Worm (Caenorhabditis elegans) whole organism, mixed stage, embryonic: Measurements from ENCODE around the gene ttn-1.

Source experiments
- blmp-1 ChIP-seq: fragments of 150-350 bp; optimal IDR thresholded peaks from 2 replicates; lab custom pipeline; 2014; ENCODE audit warnings: missing biosample characterization, missing genetic modification characterization
- elt-1 ChIP-seq: sonication (generic microtip); optimal IDR thresholded peaks from 2 replicates; lab custom pipeline; 2017; ENCODE audit warnings: missing genetic modification characterization, mild to moderate bottlenecking, missing compliant biosample characterization, antibody characterized with exemption, moderate library complexity, borderline replicate concordance; ENCODE audit not compliant: insufficient read depth
- elt-3 ChIP-seq: fragments of 150-350 bp; optimal IDR thresholded peaks from 2 replicates; lab custom pipeline; 2014; ENCODE audit warnings: missing biosample characterization, missing genetic modification characterization
- lin-32 ChIP-seq: fragments of 200-800 bp; sonication (Bioruptor generic); optimal IDR thresholded peaks from 2 replicates; lab custom pipeline; 2018; ENCODE audit warnings: mild to moderate bottlenecking, missing genetic modification characterization, missing compliant biosample characterization
- mep-1 ChIP-seq: fragments of 150-350 bp; optimal IDR thresholded peaks from 2 replicates; lab custom pipeline; 2017; ENCODE audit warnings: missing biosample characterization, missing genetic modification reagents, missing genetic modification characterization, inconsistent platforms
- nhr-28 ChIP-seq: fragments of 150-350 bp; optimal IDR thresholded peaks from 2 replicates; lab custom pipeline; 2014; ENCODE audit warnings: missing biosample characterization, missing genetic modification characterization
- nhr-76 ChIP-seq: sonication (generic microtip); optimal IDR thresholded peaks from 2 replicates; lab custom pipeline; 2017; ENCODE audit warnings: missing biosample characterization, missing genetic modification characterization
- pha-4 ChIP-seq: fragments of 150-350 bp; optimal IDR thresholded peaks from 2 replicates; lab custom pipeline; 2018; ENCODE audit warnings: missing biosample characterization, missing genetic modification reagents, missing genetic modification characterization
- snpc-4 ChIP-seq: fragments of 150-350 bp; optimal IDR thresholded peaks from 2 replicates; lab custom pipeline; 2014; ENCODE audit warnings: missing biosample characterization, missing genetic modification characterization
- unc-39 ChIP-seq: fragments of 150-350 bp; optimal IDR thresholded peaks from 2 replicates; lab custom pipeline; 2014; ENCODE audit warnings: missing biosample characterization, missing genetic modification characterization
- unc-62 ChIP-seq: fragments of 150-350 bp; optimal IDR thresholded peaks from 2 replicates; lab custom pipeline; 2014; ENCODE audit warnings: missing biosample characterization, missing genetic modification reagents, missing genetic modification characterization
- zip-8 ChIP-seq: fragments of 150-350 bp; optimal IDR thresholded peaks from 2 replicates; lab custom pipeline; 2014; ENCODE audit warnings: missing biosample characterization, missing genetic modification characterization
- ztf-11 ChIP-seq: fragments of 150-350 bp; optimal IDR thresholded peaks from 2 replicates; lab custom pipeline; 2014; ENCODE audit warnings: missing biosample characterization, missing genetic modification characterization

ce11 chrV:6248714-6249113 is 46.3 kb upstream of the ttn-1 start:
- TF ChIP-seq snpc-4 (tag; lab: Kevin White, UChicago) (no peak), unc-62 (GFP tag; lab: Kevin White, UChicago) (no peak), unc-39 (no peak), mep-1 (tag; lab: Kevin White, UChicago) (no peak), nhr-76 (tag; lab: Kevin White, UChicago) (no peak), elt-3 (no peak), nhr-28 (no peak), zip-8 (no peak), pha-4 (tag; lab: Kevin White, UChicago) (no peak), ztf-11 (tag; lab: Kevin White, UChicago) (no peak), elt-1 (tag; lab: Kevin White, UChicago) (no peak), blmp-1 (no peak), lin-32 (no peak)
